Worm (Caenorhabditis elegans): ENCODE results near the gene R07B7.9.

DNA sequence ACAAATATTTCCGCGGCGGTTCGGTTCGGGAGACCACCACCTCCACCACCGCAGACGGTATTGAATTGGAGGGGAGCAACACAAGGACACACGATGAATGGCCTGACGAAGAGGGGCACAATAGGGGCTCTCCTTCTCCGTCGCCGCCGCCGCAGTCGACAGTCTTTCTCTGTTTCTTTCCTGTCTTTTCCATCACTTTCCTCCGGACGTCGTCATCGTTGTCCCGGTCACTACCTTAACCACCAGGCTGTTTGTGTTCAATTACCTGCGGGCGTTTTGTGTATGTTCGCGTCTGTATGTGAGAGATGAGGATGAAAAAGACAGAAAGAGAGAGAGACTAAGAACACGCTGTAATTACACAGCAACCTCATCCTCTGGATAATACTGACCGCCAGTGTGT lies 40.4 kb downstream of the R07B7.9 start:
- TF ChIP-seq F13C5.2 (tag; optimal IDR thresholded peaks at IDR 0.05) (no peak), ama-1 (optimal IDR thresholded peaks at IDR 0.05) (no peak), hnd-1 (tag; optimal IDR thresholded peaks at IDR 0.05) (no peak), flt-1 (GFP tag; IDR thresholded peaks at IDR 0.05) (no peak), hmg-4 (GFP tag; optimal IDR thresholded peaks at IDR 0.05) (peak; percentile 52), pes-1 (GFP tag; IDR thresholded peaks at IDR 0.05) (no peak), tbx-11 (GFP tag; IDR thresholded peaks at IDR 0.05) (no peak), scrt-1 (GFP tag; IDR thresholded peaks at IDR 0.05) (no peak), hmbx-1 (tag; optimal IDR thresholded peaks at IDR 0.05) (no peak), sea-1 (GFP tag; conservative IDR thresholded peaks at IDR 0.05) (0 out of 2 replicates have a peak, but pooled peaks have one; percentile 7), tra-4 (tag; optimal IDR thresholded peaks at IDR 0.05) (no peak), aly-1 (tag; optimal IDR thresholded peaks at IDR 0.05) (no peak), tbx-37 (GFP tag; conservative IDR thresholded peaks at IDR 0.05) (no peak)
